Fruit fly (Drosophila melanogaster) whole organism, pupa: ENCODE results near the gene CG13096.

Source experiments
- CG10348 ChIP-seq: fragments of 200-800 bp; sonication (Bioruptor generic); IDR thresholded peaks from 2 replicates; pipeline ENCODE4 v1.3.6; 2022; ENCODE audit warnings: missing biosample characterization, missing genetic modification characterization
- CG12605 ChIP-seq: fragments of 200-800 bp; sonication (Bioruptor generic); IDR thresholded peaks from 2 replicates; pipeline ENCODE4 v1.3.6; 2022; ENCODE audit warnings: missing biosample characterization, missing genetic modification characterization
- CG13204 ChIP-seq: fragments of 200-800 bp; sonication (Bioruptor generic); optimal IDR thresholded peaks from 2 replicates; lab custom pipeline; 2018; ENCODE audit warnings: missing biosample characterization, mild to moderate bottlenecking, missing genetic modification characterization, moderate library complexity
- CG14655 ChIP-seq: fragments of 200-800 bp; sonication (Bioruptor generic); optimal IDR thresholded peaks from 3 replicates; lab custom pipeline; 2017; ENCODE audit warnings: mild to moderate bottlenecking, missing biosample characterization, missing genetic modification reagents, missing genetic modification characterization
- CG15710 ChIP-seq: fragments of 200-800 bp; sonication (Bioruptor generic); optimal IDR thresholded peaks from 2 replicates; lab custom pipeline; 2018; ENCODE audit warnings: missing biosample characterization, mild to moderate bottlenecking, missing genetic modification characterization, moderate library complexity
- CG17806 ChIP-seq: fragments of 200-800 bp; sonication (Bioruptor generic); optimal IDR thresholded peaks from 2 replicates; lab custom pipeline; 2018; ENCODE audit warnings: missing biosample characterization, mild to moderate bottlenecking, missing genetic modification characterization, moderate library complexity
- CG32121 ChIP-seq: fragments of 200-800 bp; sonication (Bioruptor generic); IDR thresholded peaks from 2 replicates; pipeline ENCODE4 v1.3.6; 2022; ENCODE audit warnings: missing biosample characterization, missing genetic modification characterization
- CG34367 ChIP-seq: fragments of 200-800 bp; sonication (Bioruptor generic); optimal IDR thresholded peaks from 2 replicates; lab custom pipeline; 2018; ENCODE audit warnings: missing biosample characterization, mild to moderate bottlenecking, missing genetic modification characterization
- CG4496 ChIP-seq: fragments of 200-800 bp; sonication (Bioruptor generic); IDR thresholded peaks from 3 replicates; pipeline ENCODE4 v1.3.6; 2022; ENCODE audit warnings: missing biosample characterization, missing genetic modification characterization
- CG8301 ChIP-seq: fragments of 200-800 bp; sonication (Bioruptor generic); optimal IDR thresholded peaks from 2 replicates; lab custom pipeline; 2018; ENCODE audit warnings: missing biosample characterization, mild to moderate bottlenecking, missing genetic modification characterization
- CG9948 ChIP-seq: fragments of 200-800 bp; sonication (Bioruptor generic); optimal IDR thresholded peaks from 2 replicates; lab custom pipeline; 2018; ENCODE audit warnings: missing biosample characterization, mild to moderate bottlenecking, missing genetic modification characterization, moderate library complexity
- D1 ChIP-seq: fragments of 200-800 bp; sonication (Bioruptor generic); optimal IDR thresholded peaks from 2 replicates; lab custom pipeline; 2018; ENCODE audit warnings: missing biosample characterization, mild to moderate bottlenecking, missing genetic modification characterization, moderate library complexity
- EcR ChIP-seq: fragments of 200-800 bp; sonication (Bioruptor generic); optimal IDR thresholded peaks from 3 replicates; lab custom pipeline; 2019; ENCODE audit warnings: missing biosample characterization, missing genetic modification characterization, mild to moderate bottlenecking, moderate library complexity, missing genetic modification reagents
- Ets98B ChIP-seq: fragments of 200-800 bp; sonication (Bioruptor generic); IDR thresholded peaks from 2 replicates; pipeline ENCODE4 v1.3.6; 2022; ENCODE audit warnings: missing biosample characterization, missing genetic modification characterization
- Pif1A ChIP-seq: fragments of 200-800 bp; sonication (Bioruptor generic); optimal IDR thresholded peaks from 3 replicates; lab custom pipeline; 2016; ENCODE audit warnings: missing biosample characterization, missing genetic modification characterization
- Pif1B ChIP-seq: fragments of 200-800 bp; sonication (Bioruptor generic); optimal IDR thresholded peaks from 3 replicates; lab custom pipeline; 2016; ENCODE audit warnings: missing biosample characterization, missing genetic modification characterization
- Snoo ChIP-seq: fragments of 200-800 bp; sonication (Bioruptor generic); optimal IDR thresholded peaks from 3 replicates; lab custom pipeline; 2017; ENCODE audit warnings: missing biosample characterization, mild to moderate bottlenecking, missing genetic modification characterization, inconsistent platforms
- fd96Ca ChIP-seq: fragments of 200-800 bp; sonication (Bioruptor generic); IDR thresholded peaks from 3 replicates; pipeline ENCODE4 v1.3.6; 2022; ENCODE audit warnings: missing biosample characterization, missing genetic modification characterization
- gl ChIP-seq: fragments of 200-800 bp; sonication (Bioruptor generic); optimal IDR thresholded peaks from 2 replicates; lab custom pipeline; 2018; ENCODE audit warnings: missing biosample characterization, mild to moderate bottlenecking, missing genetic modification characterization
- rn ChIP-seq: fragments of 200-800 bp; sonication (Bioruptor generic); IDR thresholded peaks from 2 replicates; pipeline ENCODE4 v1.3.6; 2022; ENCODE audit warnings: missing biosample characterization, missing genetic modification characterization

Gene CG13096

dm6 chr2L:8511723-8512122 is at the start of gene CG13096:
TSS of gene CG13096 (minus strand) at chr2L:8511866.
- TF ChIP-seq rn (GFP tag; lab: Robert Waterston, UW): no peak
- no peak for TF ChIP-seq CG10348 (GFP tag; lab: Robert Waterston, UW)
- TF ChIP-seq CG9948 (tag; lab: Kevin White, UChicago): no peak
- no peak for TF ChIP-seq CG32121 (GFP tag; lab: Robert Waterston, UW)
- no peak for TF ChIP-seq CG13204 (GFP tag; lab: Kevin White, UChicago)
- TF ChIP-seq CG4496 (GFP tag; lab: Robert Waterston, UW): no peak
- TF ChIP-seq CG12605 (GFP tag; lab: Robert Waterston, UW): no peak
- TF ChIP-seq CG8301: no peak

- TF ChIP-seq CG17806: no peak
- no peak for TF ChIP-seq CG15710
- no peak for TF ChIP-seq CG32121 (GFP tag; lab: Robert Waterston, UW)
- TF ChIP-seq CG9948 (tag; lab: Kevin White, UChicago): no peak
- no peak for TF ChIP-seq Pif1B (GFP tag; lab: Kevin White, UChicago)
- no peak for TF ChIP-seq D1 (tag; lab: Kevin White, UChicago)
- no peak for TF ChIP-seq Ets98B (GFP tag; lab: Robert Waterston, UW)
Measured at dm6 chr2L:8556207-8556606, 44.5 kb upstream of the CG13096 start.

DNA sequence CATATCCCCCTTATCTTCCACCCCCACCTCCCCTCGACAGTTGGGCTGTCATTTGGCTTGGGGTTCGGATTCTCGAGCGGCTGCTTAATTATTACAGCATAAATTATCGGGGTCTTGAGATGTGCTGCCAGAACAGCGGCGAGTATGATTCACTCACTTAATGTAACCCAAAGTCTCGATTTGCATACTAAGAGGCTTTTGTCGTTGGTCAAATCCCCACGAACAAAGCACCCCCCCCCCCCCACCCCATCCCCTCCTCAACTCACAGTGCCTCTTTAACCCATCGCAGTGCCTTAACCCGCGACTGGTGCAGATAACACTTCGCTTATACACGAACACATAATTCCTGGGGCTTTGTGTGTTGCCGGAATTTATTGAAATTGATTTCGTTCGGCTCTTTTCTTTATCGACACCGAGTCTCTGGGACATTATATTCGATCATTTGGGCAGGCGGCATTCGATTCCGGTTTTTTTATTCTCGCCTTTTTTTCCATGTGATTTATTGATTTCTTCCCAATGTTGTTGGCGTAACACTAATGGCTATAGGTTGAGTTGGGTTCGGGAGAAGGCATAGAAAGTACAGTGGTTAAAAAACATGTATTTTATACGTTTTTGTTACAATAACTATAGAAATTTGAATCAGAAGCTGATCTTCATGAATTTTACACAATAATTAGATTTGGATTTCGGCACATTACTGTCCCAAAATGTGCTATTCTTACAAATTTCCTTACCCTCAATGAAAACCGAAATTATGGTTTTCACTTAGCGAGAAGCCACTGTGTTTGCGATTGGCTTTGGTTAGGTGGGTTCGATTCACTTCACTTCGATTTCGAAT is 42.3 kb upstream of the CG13096 start:
- TF ChIP-seq CG14655 (GFP tag; lab: Kevin White, UChicago) (peak; percentile 13), CG34367 (no peak)
- TF ChIP-seq, all 21 proteins: peak for 1

DNA sequence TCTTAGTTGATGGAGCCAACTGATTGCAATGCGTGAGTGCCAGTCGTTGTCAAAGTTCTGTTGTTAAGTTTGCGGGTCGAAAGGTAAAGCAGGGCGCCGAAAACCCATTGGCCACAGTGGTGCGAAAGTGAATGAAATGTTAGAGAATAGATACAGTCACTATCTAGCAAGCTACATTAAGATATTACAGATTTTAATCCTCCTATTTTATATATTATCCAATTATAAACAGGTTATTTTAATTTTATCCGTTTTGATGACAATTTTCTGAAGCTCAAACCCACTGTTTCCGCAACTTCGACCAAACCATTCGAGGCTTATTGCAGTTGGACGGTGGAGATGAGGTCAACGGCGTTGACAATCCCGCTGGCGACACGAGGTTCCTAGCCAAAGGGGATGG is 40.8 kb upstream of the CG13096 start:
- no peak for TF ChIP-seq CG34367
- TF ChIP-seq Pif1A (GFP tag; lab: Kevin White, UChicago): peak; percentile 6
- peak; percentile 2 for TF ChIP-seq CG9948 (tag; lab: Kevin White, UChicago)

dm6 chr2L:8548118-8548517 is 36.5 kb upstream of the CG13096 start:
- TF ChIP-seq CG9948 (tag; lab: Kevin White, UChicago) (no peak), Pif1A (GFP tag; lab: Kevin White, UChicago) (no peak), CG15710 (no peak), Ets98B (GFP tag; lab: Robert Waterston, UW) (no peak), CG17806 (no peak), CG8301 (no peak), EcR (GFP tag; lab: Kevin White, UChicago) (no peak), CG34367 (no peak), fd96Ca (GFP tag; lab: Robert Waterston, UW) (no peak), CG14655 (GFP tag; lab: Kevin White, UChicago) (no peak), Snoo (tag; lab: Kevin White, UChicago) (no peak), CG4496 (GFP tag; lab: Robert Waterston, UW) (no peak), Pif1B (GFP tag; lab: Kevin White, UChicago) (no peak), CG13204 (GFP tag; lab: Kevin White, UChicago) (no peak), CG12605 (GFP tag; lab: Robert Waterston, UW) (no peak), CG10348 (GFP tag; lab: Robert Waterston, UW) (no peak), rn (GFP tag; lab: Robert Waterston, UW) (no peak), gl (tag; lab: Kevin White, UChicago) (no peak), CG32121 (GFP tag; lab: Robert Waterston, UW) (no peak), D1 (tag; lab: Kevin White, UChicago) (no peak)

dm6 chr2L:8545393-8546100 is 33.9 kb upstream of the CG13096 start:
- TF ChIP-seq CG13204 (GFP tag; lab: Kevin White, UChicago) (no peak), CG14655 (GFP tag; lab: Kevin White, UChicago) (peak; percentile 18)

DNA sequence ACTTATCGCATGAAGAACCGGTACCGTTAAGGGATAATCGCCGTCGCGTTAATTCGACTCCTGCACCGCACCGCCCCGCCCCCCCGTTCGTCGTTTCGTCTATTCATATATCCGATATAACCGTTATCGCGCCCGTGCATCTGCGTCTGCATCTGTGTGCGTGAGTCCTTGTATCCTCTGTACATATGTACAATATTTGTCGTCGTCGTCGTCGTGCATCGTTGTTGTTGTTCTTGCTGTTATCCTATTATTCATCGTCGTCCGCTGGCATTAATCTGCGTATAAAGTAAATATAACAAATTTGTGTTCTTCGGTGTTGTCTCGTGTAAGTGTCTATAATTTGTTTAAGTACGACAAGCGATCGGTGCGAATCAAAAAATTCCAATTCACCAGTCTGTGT is 33.0 kb upstream of the CG13096 start:
- no peak for TF ChIP-seq CG12605 (GFP tag; lab: Robert Waterston, UW)
- TF ChIP-seq, all 21 proteins: peak for 0
